Worm (Caenorhabditis elegans): Measurements from ENCODE around the gene hxk-3.

ce11 chrIV:1550578-1550977 lies 53.2 kb downstream of the hxk-3 start, which contains the start of gene tag-244:
- TF ChIP-seq him-1 (tag; optimal IDR thresholded peaks at IDR 0.05), result no peak
- TF ChIP-seq dao-5 (tag; optimal IDR thresholded peaks at IDR 0.05), result no peak
- TF ChIP-seq W03F9.2 (tag; optimal IDR thresholded peaks at IDR 0.05), result no peak

All from whole organism, L4/young adult.